Fruit fly (Drosophila melanogaster): ENCODE measurements around the gene Cyt-c1L.

Cyt-c1L gene

dm6 chr3R:29157418-29158398, 46.2 kb downstream of the Cyt-c1L start, which contains the start of gene rdog:
Gene rdog, plus strand, starts transcription at chr3R:29158122.
- TF ChIP-seq Mio (GFP tag; optimal IDR thresholded peaks at IDR 0.05): peak; percentile 29
- peak; percentile 91 for TF ChIP-seq fru (GFP tag; optimal IDR thresholded peaks at IDR 0.05)
- TF ChIP-seq woc (GFP tag; optimal IDR thresholded peaks at IDR 0.05): peak; percentile 98
- no peak for TF ChIP-seq Dif (GFP tag; optimal IDR thresholded peaks at IDR 0.05; ENCODE audit: partially characterized antibody)
- peak; percentile 82 for TF ChIP-seq sv (GFP tag; optimal IDR thresholded peaks at IDR 0.05)
- TF ChIP-seq tai (GFP tag; optimal IDR thresholded peaks at IDR 0.05): no peak
- no peak for TF ChIP-seq Dfd (GFP tag; optimal IDR thresholded peaks at IDR 0.05)
- no peak for TF ChIP-seq Myc (optimal IDR thresholded peaks at IDR 0.05)
- TF ChIP-seq psq (GFP tag; optimal IDR thresholded peaks at IDR 0.05): peak; percentile 73
- TF ChIP-seq Abd-B (GFP tag; optimal IDR thresholded peaks at IDR 0.05): no peak
- no peak for TF ChIP-seq CrebA (GFP tag; optimal IDR thresholded peaks at IDR 0.05; ENCODE audit: borderline replicate concordance)
- no peak for TF ChIP-seq brk (GFP tag; optimal IDR thresholded peaks at IDR 0.05)
- peak; percentile 77 for TF ChIP-seq HLH106 (tag; optimal IDR thresholded peaks at IDR 0.05)
- peak; percentile 87 for TF ChIP-seq pan (optimal IDR thresholded peaks at IDR 0.05)
- no peak for TF ChIP-seq sage (GFP tag; optimal IDR thresholded peaks at IDR 0.05)
- TF ChIP-seq lola (GFP tag; optimal IDR thresholded peaks at IDR 0.05): no peak
- TF ChIP-seq Sp1 (GFP tag; optimal IDR thresholded peaks at IDR 0.05): peak; percentile 84
- TF ChIP-seq GATAd (GFP tag; optimal IDR thresholded peaks at IDR 0.05): peak; percentile 34
- peak; percentile 74 for TF ChIP-seq Jra (GFP tag; optimal IDR thresholded peaks at IDR 0.05)
- no peak for TF ChIP-seq Hr78 (GFP tag; optimal IDR thresholded peaks at IDR 0.05)
- peak; percentile 66 for TF ChIP-seq dmrt93B (GFP tag; optimal IDR thresholded peaks at IDR 0.05)
- peak; percentile 46 for TF ChIP-seq h (GFP tag; optimal IDR thresholded peaks at IDR 0.05)
- no peak for TF ChIP-seq Vsx2 (GFP tag; optimal IDR thresholded peaks at IDR 0.05; ENCODE audit: partially characterized antibody)
- TF ChIP-seq br (GFP tag; optimal IDR thresholded peaks at IDR 0.05): peak; percentile 85
- TF ChIP-seq ey (GFP tag; optimal IDR thresholded peaks at IDR 0.05): peak; percentile 87
- peak; percentile 73 for TF ChIP-seq CG9705 (GFP tag; optimal IDR thresholded peaks at IDR 0.05)
- TF ChIP-seq dl (GFP tag; optimal IDR thresholded peaks at IDR 0.05; ENCODE audit: insufficient read depth in 1 of 2, partially characterized antibody in 2 of 2): no peak
- no peak for TF ChIP-seq N (GFP tag; optimal IDR thresholded peaks at IDR 0.05)
- TF ChIP-seq Hr83 (GFP tag; optimal IDR thresholded peaks at IDR 0.05; ENCODE audit: poor library complexity, severe bottlenecking): no peak
- TF ChIP-seq rgr (GFP tag; optimal IDR thresholded peaks at IDR 0.05): peak; percentile 86
- peak; percentile 72 for TF ChIP-seq Hnf4 (GFP tag; optimal IDR thresholded peaks at IDR 0.05)
- TF ChIP-seq jim (GFP tag; optimal IDR thresholded peaks at IDR 0.05): no peak
- peak; percentile 30 for TF ChIP-seq dsf (GFP tag; optimal IDR thresholded peaks at IDR 0.05; ENCODE audit: borderline replicate concordance)
- peak; percentile 50 for TF ChIP-seq CG32264 (GFP tag; optimal IDR thresholded peaks at IDR 0.05)
- peak; percentile 32 to 89 for TF ChIP-seq foxo (GFP tag; optimal IDR thresholded peaks at IDR 0.05)
- TF ChIP-seq Rel (GFP tag; optimal IDR thresholded peaks at IDR 0.05): no peak
- TF ChIP-seq Rel (tag; optimal IDR thresholded peaks at IDR 0.05): peak; percentile 78
- TF ChIP-seq OdsH (GFP tag; optimal IDR thresholded peaks at IDR 0.05): peak; percentile 82
- TF ChIP-seq usp (GFP tag; optimal IDR thresholded peaks at IDR 0.05): no peak

- TF ChIP-seq jim (GFP tag; optimal IDR thresholded peaks at IDR 0.05) (no peak), dl (GFP tag; optimal IDR thresholded peaks at IDR 0.05; ENCODE audit: insufficient read depth in 1 of 2, partially characterized antibody in 2 of 2) (no peak), Jra (GFP tag; optimal IDR thresholded peaks at IDR 0.05) (no peak), CG9705 (GFP tag; optimal IDR thresholded peaks at IDR 0.05) (peak; percentile 46), ey (GFP tag; optimal IDR thresholded peaks at IDR 0.05) (peak; percentile 34), dsf (GFP tag; optimal IDR thresholded peaks at IDR 0.05; ENCODE audit: borderline replicate concordance) (no peak), Hr78 (GFP tag; optimal IDR thresholded peaks at IDR 0.05) (no peak), lola (GFP tag; optimal IDR thresholded peaks at IDR 0.05) (no peak), dmrt93B (GFP tag; optimal IDR thresholded peaks at IDR 0.05) (no peak), OdsH (GFP tag; optimal IDR thresholded peaks at IDR 0.05) (peak; percentile 59), N (GFP tag; optimal IDR thresholded peaks at IDR 0.05) (no peak), Myc (optimal IDR thresholded peaks at IDR 0.05) (peak; percentile 45), tai (GFP tag; optimal IDR thresholded peaks at IDR 0.05) (no peak), pan (optimal IDR thresholded peaks at IDR 0.05) (no peak), foxo (GFP tag; optimal IDR thresholded peaks at IDR 0.05) (peak in 1 of 2 experiments; percentile 67), psq (GFP tag; optimal IDR thresholded peaks at IDR 0.05) (peak; percentile 61), Vsx2 (GFP tag; optimal IDR thresholded peaks at IDR 0.05; ENCODE audit: partially characterized antibody) (no peak), h (GFP tag; optimal IDR thresholded peaks at IDR 0.05) (peak; percentile 69), HLH106 (tag; optimal IDR thresholded peaks at IDR 0.05) (peak; percentile 41), Rel (GFP tag; optimal IDR thresholded peaks at IDR 0.05) (no peak), Rel (tag; optimal IDR thresholded peaks at IDR 0.05) (peak; percentile 62), CG32264 (GFP tag; optimal IDR thresholded peaks at IDR 0.05) (no peak), Hr83 (GFP tag; optimal IDR thresholded peaks at IDR 0.05; ENCODE audit: poor library complexity, severe bottlenecking) (no peak), woc (GFP tag; optimal IDR thresholded peaks at IDR 0.05) (no peak), br (GFP tag; optimal IDR thresholded peaks at IDR 0.05) (peak; percentile 38), Dfd (GFP tag; optimal IDR thresholded peaks at IDR 0.05) (no peak), Sp1 (GFP tag; optimal IDR thresholded peaks at IDR 0.05) (peak; percentile 56), Mio (GFP tag; optimal IDR thresholded peaks at IDR 0.05) (peak; percentile 14), CrebA (GFP tag; optimal IDR thresholded peaks at IDR 0.05; ENCODE audit: borderline replicate concordance) (no peak), sage (GFP tag; optimal IDR thresholded peaks at IDR 0.05) (no peak), usp (GFP tag; optimal IDR thresholded peaks at IDR 0.05) (no peak), GATAd (GFP tag; optimal IDR thresholded peaks at IDR 0.05) (no peak), fru (GFP tag; optimal IDR thresholded peaks at IDR 0.05) (peak; percentile 50), sv (GFP tag; optimal IDR thresholded peaks at IDR 0.05) (peak; percentile 5), Hnf4 (GFP tag; optimal IDR thresholded peaks at IDR 0.05) (no peak), Abd-B (GFP tag; optimal IDR thresholded peaks at IDR 0.05) (no peak), rgr (GFP tag; optimal IDR thresholded peaks at IDR 0.05) (peak; percentile 69), Dif (GFP tag; optimal IDR thresholded peaks at IDR 0.05; ENCODE audit: partially characterized antibody) (no peak), brk (GFP tag; optimal IDR thresholded peaks at IDR 0.05) (no peak)
Observed at dm6 chr3R:29153197-29153644, 50.7 kb downstream of the Cyt-c1L start, which contains the start of the genes Slbp and Rpn2. Gene Slbp, minus strand, starts transcription at chr3R:29153266. Gene Rpn2, plus strand, starts transcription at chr3R:29153524.
